Worm (Caenorhabditis elegans) whole organism, L2 larva: ENCODE results near the gene F14F7.4.

Experiments
- C34F6.9 ChIP-seq: fragments of 150-350 bp; optimal IDR thresholded peaks from 2 replicates; lab custom pipeline; 2014; ENCODE audit warnings: missing biosample characterization, missing genetic modification characterization
- F13H6.1 ChIP-seq: sonication (generic microtip); optimal IDR thresholded peaks from 2 replicates; lab custom pipeline; 2016; ENCODE audit warnings: missing genetic modification characterization, missing compliant biosample characterization
- R02D3.7 ChIP-seq: fragments of 150-350 bp; optimal IDR thresholded peaks from 2 replicates; lab custom pipeline; 2014; ENCODE audit warnings: missing biosample characterization, missing genetic modification characterization
- Y55F3AM.14 ChIP-seq: fragments of 200-800 bp; sonication (Bioruptor generic); optimal IDR thresholded peaks from 2 replicates; lab custom pipeline; 2018; ENCODE audit warnings: mild to moderate bottlenecking, missing genetic modification characterization, missing compliant biosample characterization
- ZK546.5 ChIP-seq: sonication (generic microtip); optimal IDR thresholded peaks from 2 replicates; lab custom pipeline; 2017; ENCODE audit warnings: missing biosample characterization, missing genetic modification characterization
- alr-1 ChIP-seq: fragments of 150-350 bp; optimal IDR thresholded peaks from 2 replicates; lab custom pipeline; 2014; ENCODE audit warnings: missing biosample characterization, missing genetic modification characterization
- aly-2 ChIP-seq: fragments of 150-350 bp; optimal IDR thresholded peaks from 2 replicates; lab custom pipeline; 2014; ENCODE audit warnings: missing biosample characterization, missing genetic modification characterization
- ama-1 ChIP-seq: fragments of 150-350 bp; optimal IDR thresholded peaks from 2 replicates; lab custom pipeline; 2018; ENCODE audit warnings: inconsistent platforms
- ceh-16 ChIP-seq: fragments of 150-350 bp; optimal IDR thresholded peaks from 2 replicates; lab custom pipeline; 2014; ENCODE audit warnings: missing biosample characterization, missing genetic modification characterization
- ceh-82 ChIP-seq: fragments of 150-350 bp; optimal IDR thresholded peaks from 2 replicates; lab custom pipeline; 2014; ENCODE audit warnings: missing biosample characterization, missing genetic modification characterization
- elt-1 ChIP-seq: fragments of 150-350 bp; optimal IDR thresholded peaks from 2 replicates; lab custom pipeline; 2014; ENCODE audit warnings: missing biosample characterization, missing genetic modification characterization
- elt-3 ChIP-seq: sonication (generic microtip); optimal IDR thresholded peaks from 2 replicates; lab custom pipeline; 2017; ENCODE audit warnings: missing biosample characterization, missing genetic modification characterization
- fos-1 ChIP-seq: fragments of 150-350 bp; optimal IDR thresholded peaks from 2 replicates; lab custom pipeline; 2014; ENCODE audit warnings: missing biosample characterization, missing genetic modification characterization
- gmeb-1 ChIP-seq: fragments of 150-350 bp; optimal IDR thresholded peaks from 2 replicates; lab custom pipeline; 2014; ENCODE audit warnings: missing biosample characterization, missing genetic modification characterization
- lin-11 ChIP-seq: fragments of 150-350 bp; sonication (generic microtip); optimal IDR thresholded peaks from 2 replicates; lab custom pipeline; 2014; ENCODE audit warnings: missing biosample characterization, missing genetic modification characterization, inconsistent platforms, mixed read lengths
- lin-39 ChIP-seq: fragments of 150-350 bp; optimal IDR thresholded peaks from 2 replicates; lab custom pipeline; 2014; ENCODE audit warnings: missing biosample characterization, missing genetic modification reagents, missing genetic modification characterization
- lsy-2 ChIP-seq, 2 experiments: fragments of 150-350 bp in 1 of 2; sonication (generic microtip) in 1 of 2; optimal IDR thresholded peaks; 2 replicates each; lab custom pipeline; 2014 to 2017; ENCODE audit warnings: missing biosample characterization in 2 of 2, missing genetic modification characterization in 2 of 2
- nhr-11 ChIP-seq: fragments of 150-350 bp; optimal IDR thresholded peaks from 2 replicates; lab custom pipeline; 2014; ENCODE audit warnings: missing biosample characterization, missing genetic modification characterization
- nhr-12 ChIP-seq: fragments of 150-350 bp; optimal IDR thresholded peaks from 2 replicates; lab custom pipeline; 2014; ENCODE audit warnings: missing biosample characterization, missing genetic modification characterization
- nhr-129 ChIP-seq: fragments of 150-350 bp; optimal IDR thresholded peaks from 2 replicates; lab custom pipeline; 2014; ENCODE audit warnings: missing biosample characterization, missing genetic modification characterization
- nhr-21 ChIP-seq: fragments of 150-350 bp; optimal IDR thresholded peaks from 2 replicates; lab custom pipeline; 2014; ENCODE audit warnings: missing biosample characterization, missing genetic modification characterization
- nhr-23 ChIP-seq: fragments of 150-350 bp; optimal IDR thresholded peaks from 2 replicates; lab custom pipeline; 2014; ENCODE audit warnings: missing biosample characterization, missing genetic modification reagents, missing genetic modification characterization
- nhr-237 ChIP-seq: fragments of 150-350 bp; optimal IDR thresholded peaks from 2 replicates; lab custom pipeline; 2014; ENCODE audit warnings: missing biosample characterization, missing genetic modification characterization
- nhr-25 ChIP-seq: fragments of 150-350 bp; sonication (generic microtip); optimal IDR thresholded peaks from 3 replicates; lab custom pipeline; 2014; ENCODE audit warnings: missing biosample characterization, missing genetic modification characterization
- nhr-77 ChIP-seq: fragments of 150-350 bp; optimal IDR thresholded peaks from 2 replicates; lab custom pipeline; 2014; ENCODE audit warnings: missing biosample characterization, missing genetic modification characterization
- peb-1 ChIP-seq: fragments of 150-350 bp; optimal IDR thresholded peaks from 2 replicates; lab custom pipeline; 2014; ENCODE audit warnings: missing biosample characterization, missing genetic modification characterization
- sem-4 ChIP-seq: fragments of 150-350 bp; optimal IDR thresholded peaks from 2 replicates; lab custom pipeline; 2014; ENCODE audit warnings: missing biosample characterization, missing genetic modification reagents, missing genetic modification characterization
- skn-1 ChIP-seq: sonication (generic microtip); optimal IDR thresholded peaks from 2 replicates; lab custom pipeline; 2017; ENCODE audit warnings: missing biosample characterization, missing genetic modification characterization
- sma-3 ChIP-seq: sonication (generic microtip); optimal IDR thresholded peaks from 2 replicates; lab custom pipeline; 2016; ENCODE audit warnings: missing genetic modification reagents, missing genetic modification characterization, missing compliant biosample characterization
- sma-9 ChIP-seq, 2 experiments: fragments of 150-350 bp in 1 of 2; sonication (generic microtip) in 1 of 2; optimal IDR thresholded peaks; 2 replicates each; lab custom pipeline; 2014 to 2016; ENCODE audit warnings: missing genetic modification characterization in 2 of 2, mild to moderate bottlenecking in 1 of 2, missing biosample characterization in 1 of 2, missing compliant biosample characterization in 1 of 2, missing genetic modification reagents in 1 of 2, moderate library complexity in 1 of 2
- snpc-4 ChIP-seq: fragments of 150-350 bp; optimal IDR thresholded peaks from 2 replicates; lab custom pipeline; 2014; ENCODE audit warnings: missing biosample characterization, missing genetic modification characterization
- unc-55 ChIP-seq: fragments of 150-350 bp; sonication (generic microtip); optimal IDR thresholded peaks from 3 replicates; lab custom pipeline; 2014; ENCODE audit warnings: missing biosample characterization, missing genetic modification reagents, missing genetic modification characterization
- unc-62 ChIP-seq: fragments of 150-350 bp; optimal IDR thresholded peaks from 2 replicates; lab custom pipeline; 2014; ENCODE audit warnings: missing biosample characterization, missing genetic modification reagents, missing genetic modification characterization
- zag-1 ChIP-seq: fragments of 150-350 bp; optimal IDR thresholded peaks from 2 replicates; lab custom pipeline; 2014; ENCODE audit warnings: missing biosample characterization, missing genetic modification characterization
- ztf-1 ChIP-seq: fragments of 200-800 bp; sonication (Bioruptor generic); conservative IDR thresholded peaks from 2 replicates; pipeline ENCODE4 v1.3.6; 2022; ENCODE audit warnings: missing genetic modification characterization, missing compliant biosample characterization
- ztf-11 ChIP-seq: sonication (generic microtip); optimal IDR thresholded peaks from 2 replicates; lab custom pipeline; 2017; ENCODE audit warnings: missing biosample characterization, missing genetic modification characterization
- ztf-4 ChIP-seq: fragments of 150-350 bp; optimal IDR thresholded peaks from 2 replicates; lab custom pipeline; 2014; ENCODE audit warnings: missing biosample characterization, missing genetic modification characterization

F14F7.4 gene

DNA sequence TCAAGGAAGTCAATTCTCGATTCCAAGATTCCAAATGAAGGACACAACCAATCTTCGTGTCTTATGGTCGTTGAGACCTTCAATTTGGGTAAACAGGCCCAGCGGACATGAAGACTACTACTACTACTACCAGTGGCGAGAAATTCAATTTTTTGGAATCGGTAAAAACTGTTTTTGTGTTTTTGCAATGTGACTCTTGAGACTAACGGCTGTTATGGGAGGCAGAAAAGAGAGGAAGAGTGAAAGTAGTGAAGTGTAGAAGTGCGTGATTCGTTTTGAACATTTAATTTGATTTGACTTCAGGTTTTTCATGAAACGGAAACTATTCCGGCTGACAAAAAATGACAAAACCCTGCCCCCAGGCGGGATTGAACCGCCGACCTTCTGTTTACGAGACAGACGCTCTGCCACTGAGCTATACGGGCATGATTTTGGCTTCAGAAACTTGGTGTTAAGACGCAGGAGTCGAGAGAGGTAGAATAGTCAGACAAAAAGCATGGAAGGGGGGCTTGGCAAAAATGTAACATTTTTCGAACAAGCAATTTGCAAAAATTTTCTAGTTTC lies 13.7 kb downstream of the F14F7.4 start (continued):
- peak; percentile 31 for TF ChIP-seq unc-55 (GFP tag; lab: Kevin White, UChicago)
- TF ChIP-seq lin-39 (tag; lab: Kevin White, UChicago), result no peak
- no peak for TF ChIP-seq nhr-12 (tag; lab: Kevin White, UChicago)
- TF ChIP-seq ceh-82 (tag; lab: Kevin White, UChicago), result no peak
- TF ChIP-seq elt-1, result no peak
- TF ChIP-seq gmeb-1 (tag; lab: Kevin White, UChicago), result peak; percentile 52
- TF ChIP-seq F13H6.1 (tag; lab: Kevin White, UChicago), result no peak
- TF ChIP-seq ztf-1 (GFP tag; lab: Robert Waterston, UW), result no peak
- TF ChIP-seq lsy-2 (tag; optimal IDR thresholded peaks at IDR 0.05; lab: Kevin White, UChicago), result peak; percentile 38 to 48
- no peak for TF ChIP-seq snpc-4 (tag; lab: Kevin White, UChicago)
- TF ChIP-seq alr-1 (tag; lab: Kevin White, UChicago), result no peak
- TF ChIP-seq nhr-129 (tag; lab: Kevin White, UChicago), result peak; percentile 37
- TF ChIP-seq skn-1 (tag; lab: Kevin White, UChicago), result no peak

DNA sequence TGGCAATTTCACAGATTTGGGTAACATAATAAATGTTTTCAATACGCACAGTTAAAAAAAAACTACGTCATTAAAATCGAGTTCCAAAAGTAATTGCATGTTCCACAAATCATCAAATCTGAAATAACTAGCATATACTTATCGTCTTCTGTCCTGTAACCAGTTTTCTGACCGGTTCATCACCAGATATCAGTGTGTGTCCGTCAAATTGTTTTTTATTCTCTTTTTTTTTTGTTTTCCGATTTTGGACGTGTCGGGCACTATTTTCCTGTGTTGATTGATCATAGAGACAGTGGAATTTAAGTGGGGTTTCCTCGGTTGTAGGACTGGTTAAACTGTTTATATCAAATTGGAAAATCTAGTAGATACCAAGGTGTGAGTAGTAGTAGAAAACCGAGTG lies 15.6 kb downstream of the F14F7.4 start:
- no peak for TF ChIP-seq Y55F3AM.14 (GFP tag; lab: Kevin White, UChicago)
- TF ChIP-seq sem-4, result no peak
- TF ChIP-seq ceh-16 (tag; lab: Kevin White, UChicago), result no peak
- TF ChIP-seq nhr-237 (tag; lab: Kevin White, UChicago), result no peak
- TF ChIP-seq nhr-11, result no peak
- TF ChIP-seq zag-1, result no peak
- TF ChIP-seq R02D3.7 (tag; lab: Kevin White, UChicago), result no peak
- no peak for TF ChIP-seq F13H6.1 (tag; lab: Kevin White, UChicago)
- TF ChIP-seq nhr-21 (tag; lab: Kevin White, UChicago), result no peak
- no peak for TF ChIP-seq ztf-4 (tag; lab: Kevin White, UChicago)
- TF ChIP-seq nhr-77 (tag; lab: Kevin White, UChicago), result no peak
- no peak for TF ChIP-seq alr-1 (tag; lab: Kevin White, UChicago)
- TF ChIP-seq aly-2 (tag; lab: Kevin White, UChicago), result no peak
- no peak for TF ChIP-seq nhr-23 (tag; lab: Kevin White, UChicago)

DNA sequence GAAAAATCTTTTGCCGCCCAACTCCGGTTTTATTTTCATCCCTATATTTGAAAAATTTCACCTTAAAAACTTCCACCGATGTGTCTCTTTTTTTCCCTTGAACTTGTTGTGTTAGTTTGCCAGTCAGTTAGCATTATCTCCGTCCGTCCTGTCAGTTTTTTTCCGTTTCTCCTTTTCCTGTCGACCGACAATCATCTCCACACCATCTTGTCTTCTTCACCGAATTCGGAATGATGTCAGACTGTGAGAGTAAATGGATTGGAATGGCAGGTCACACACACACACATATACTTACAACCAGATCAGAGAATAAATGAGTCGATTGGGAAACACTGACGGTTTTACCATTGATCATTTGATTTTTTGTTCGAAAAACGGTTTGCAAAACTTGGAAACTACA lies 17.6 kb downstream of the F14F7.4 start:
- TF ChIP-seq ama-1, result no peak
- peak; percentile 31 for TF ChIP-seq sma-9 (GFP tag; optimal IDR thresholded peaks at IDR 0.05; lab: Kevin White, UChicago)
- TF ChIP-seq sma-9 (tag; optimal IDR thresholded peaks at IDR 0.05; lab: Kevin White, UChicago), result no peak
- peak; percentile 6 for TF ChIP-seq ceh-16 (tag; lab: Kevin White, UChicago)
- no peak for TF ChIP-seq elt-1
- TF ChIP-seq nhr-237 (tag; lab: Kevin White, UChicago), result no peak
- TF ChIP-seq nhr-25 (tag; lab: Kevin White, UChicago), result peak; percentile 9
- no peak for TF ChIP-seq lin-11 (tag; lab: Kevin White, UChicago)
- peak; percentile 23 for TF ChIP-seq fos-1
- peak; percentile 44 for TF ChIP-seq sma-3 (GFP tag; lab: Kevin White, UChicago)
- peak; percentile 58 for TF ChIP-seq nhr-129 (tag; lab: Kevin White, UChicago)

DNA sequence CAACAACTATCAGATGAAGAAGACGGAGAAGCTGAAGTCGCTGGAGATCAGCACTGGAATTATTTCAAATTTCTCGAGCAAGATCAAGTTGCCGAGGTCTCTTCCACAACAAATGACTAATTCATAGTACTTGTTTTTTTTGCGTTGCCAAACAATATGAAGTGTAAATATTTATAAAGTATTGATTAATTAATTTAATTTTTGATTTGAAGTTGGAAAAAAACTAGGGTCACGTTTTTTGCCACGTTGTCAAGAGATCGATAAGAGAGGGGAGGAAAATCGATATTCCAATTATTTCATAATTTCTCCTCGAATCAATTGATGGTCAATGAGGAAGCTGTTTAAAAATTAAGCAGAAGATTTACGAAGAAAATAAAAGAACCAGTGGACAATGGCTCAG lies 24.3 kb downstream of the F14F7.4 start, which contains the start of gene snf-7:
Gene snf-7 (plus strand): TSS at position 301 of the 400 bp plus-strand sequence.
- no peak for TF ChIP-seq peb-1
- TF ChIP-seq nhr-129 (tag; lab: Kevin White, UChicago), result no peak
- no peak for TF ChIP-seq unc-55 (GFP tag; lab: Kevin White, UChicago)
- TF ChIP-seq ztf-11 (tag; lab: Kevin White, UChicago), result no peak
- no peak for TF ChIP-seq ama-1
- TF ChIP-seq ZK546.5 (tag; lab: Kevin White, UChicago), result no peak
- no peak for TF ChIP-seq snpc-4 (tag; lab: Kevin White, UChicago)
- TF ChIP-seq, all 48 proteins: peak for 0

DNA sequence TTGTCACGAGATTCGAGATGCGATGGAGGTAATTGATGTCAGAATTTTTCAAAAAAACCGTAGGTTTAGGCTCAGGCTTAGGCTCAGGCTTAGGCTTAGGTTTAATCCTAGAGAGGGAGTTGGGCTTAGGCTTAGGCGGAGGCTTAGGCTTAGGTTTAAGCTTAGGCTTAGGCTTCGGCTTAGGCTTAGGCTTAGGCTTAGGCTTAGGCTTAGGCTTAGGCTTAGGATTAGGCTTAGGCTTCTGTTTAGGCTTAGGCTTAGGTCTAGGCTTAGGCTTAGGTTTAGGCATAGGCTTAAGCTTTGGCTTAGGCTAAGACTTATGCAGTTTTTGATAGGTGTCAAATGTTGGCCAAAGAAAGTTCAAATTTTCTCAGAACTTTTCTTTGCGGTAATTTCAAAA lies 25.2 kb downstream of the F14F7.4 start:
- TF ChIP-seq nhr-25 (tag; lab: Kevin White, UChicago) (no peak), lin-11 (tag; lab: Kevin White, UChicago) (no peak), skn-1 (tag; lab: Kevin White, UChicago) (no peak), unc-55 (GFP tag; lab: Kevin White, UChicago) (no peak), ztf-11 (tag; lab: Kevin White, UChicago) (no peak), unc-62 (no peak), elt-3 (tag; lab: Kevin White, UChicago) (no peak), nhr-129 (tag; lab: Kevin White, UChicago) (no peak), sem-4 (no peak), C34F6.9 (tag; lab: Kevin White, UChicago) (no peak)
